Worm (Caenorhabditis elegans): ENCODE results near the gene famh-161.
"Not testable (repeated sequence)": the region's sequence is repeated elsewhere in the genome, so short reads cannot be mapped to it uniquely, and the experiment has no call there.

famh-161 gene

ce11 chrV:20568995-20569394 is 35.0 kb upstream of the famh-161 start, which contains the start of gene F26F2.4:
Gene F26F2.4 (plus strand): TSS chrV:20569295.
- not testable (repeated sequence) for TF ChIP-seq egl-27 (tag; optimal IDR thresholded peaks at IDR 0.05); attf-4 (tag; optimal IDR thresholded peaks at IDR 0.05); egl-43 (GFP tag; IDR thresholded peaks at IDR 0.05)

ce11 chrV:20566454-20566853 is 32.5 kb upstream of the famh-161 start, which contains the start of gene F26F2.3:
Gene F26F2.3 (minus strand): TSS chrV:20566554.
- no peak for TF ChIP-seq skn-1 (tag; optimal IDR thresholded peaks at IDR 0.05)

ce11 chrV:20564054-20564453 is 30.1 kb upstream of the famh-161 start, which contains the start of gene F26F2.13:
Gene F26F2.13 (plus strand): TSS chrV:20564354.
- not testable (repeated sequence) for TF ChIP-seq unc-39, daf-12, mdl-1 (tag; optimal IDR thresholded peaks at IDR 0.05)

ce11 chrV:20561795-20562194 is 27.8 kb upstream of the famh-161 start, which contains the start of gene F26F2.1:
Gene F26F2.1 (minus strand): TSS chrV:20561895.
- no peak for TF ChIP-seq ceh-62 (tag; optimal IDR thresholded peaks at IDR 0.05)
- no peak for TF ChIP-seq ces-1 (GFP tag; optimal IDR thresholded peaks at IDR 0.05)
- no peak for TF ChIP-seq gei-8 (GFP tag; optimal IDR thresholded peaks at IDR 0.05)
- TF ChIP-seq madf-5 (GFP tag; IDR thresholded peaks at IDR 0.05) = no peak
- TF ChIP-seq lin-13 (GFP tag; optimal IDR thresholded peaks at IDR 0.05) = no peak
- no peak for TF ChIP-seq zip-11 (GFP tag; IDR thresholded peaks at IDR 0.05)

ce11 chrV:20558270-20558669 is 24.3 kb upstream of the famh-161 start, which contains the start of gene abf-4:
Gene abf-4 (minus strand): TSS chrV:20558370.
- TF ChIP-seq lin-13 (GFP tag; optimal IDR thresholded peaks at IDR 0.05) (no peak), mdt-29 (GFP tag; IDR thresholded peaks at IDR 0.05) (no peak), F26F4.8 (GFP tag; conservative IDR thresholded peaks at IDR 0.05) (no peak)

- TF ChIP-seq dmd-6 (GFP tag; IDR thresholded peaks at IDR 0.05) (peak; percentile 66), ceh-20 (GFP tag; IDR thresholded peaks at IDR 0.05) (no peak), unc-62 (GFP tag; optimal IDR thresholded peaks at IDR 0.05 in 1 of 2) (peak in 1 of 2 experiments; percentile 37), unc-62 (tag; optimal IDR thresholded peaks at IDR 0.05) (no peak)
Measured at ce11 chrV:20556260-20556659, 22.3 kb upstream of the famh-161 start, which contains the start of gene Y38H6C.23. Gene Y38H6C.23 (minus strand): TSS chrV:20556360.

- TF ChIP-seq dmd-6 (GFP tag; IDR thresholded peaks at IDR 0.05) (peak; percentile 61), lin-1 (GFP tag; IDR thresholded peaks at IDR 0.05) (no peak)
Measured at ce11 chrV:20555120-20555519, 21.1 kb upstream of the famh-161 start, which contains the start of gene Y38H6C.21. Gene Y38H6C.21 (minus strand): TSS chrV:20555267.

- TF ChIP-seq nhr-10 (tag; optimal IDR thresholded peaks at IDR 0.05) (no peak), nhr-42 (GFP tag; IDR thresholded peaks at IDR 0.05) (no peak), fos-1 (tag; optimal IDR thresholded peaks at IDR 0.05) (no peak), daf-8 (GFP tag; IDR thresholded peaks at IDR 0.05) (no peak), nhr-77 (tag; optimal IDR thresholded peaks at IDR 0.05) (no peak), snpc-1.2 (GFP tag; IDR thresholded peaks at IDR 0.05) (no peak), hmg-1.1 (GFP tag; IDR thresholded peaks at IDR 0.05) (no peak), lin-1 (GFP tag; IDR thresholded peaks at IDR 0.05) (no peak), daf-12 (tag; optimal IDR thresholded peaks at IDR 0.05) (no peak), daf-19 (GFP tag; conservative IDR thresholded peaks at IDR 0.05) (no peak), attf-4 (tag; optimal IDR thresholded peaks at IDR 0.05) (no peak), hlh-11 (tag; optimal IDR thresholded peaks at IDR 0.05) (no peak)
Measured at ce11 chrV:20552971-20553370, 19.0 kb upstream of the famh-161 start, which contains the start of gene vmo-1. Gene vmo-1 (minus strand): TSS chrV:20553071.
